Worm (Caenorhabditis elegans) whole organism, L4/young adult: ENCODE data around the gene emb-1.
A peak's percentile ranks its signal among the peaks of the same experiment; 100 is the strongest.

Source experiments
- W03F9.2 ChIP-seq: fragments of 150-350 bp; optimal IDR thresholded peaks from 2 replicates; lab custom pipeline; 2014; ENCODE audit warnings: missing biosample characterization, missing genetic modification characterization
- dao-5 ChIP-seq: sonication (generic microtip); optimal IDR thresholded peaks from 2 replicates; lab custom pipeline; 2016; ENCODE audit warnings: missing genotype, missing genetic modification characterization, moderate library complexity, missing compliant biosample characterization
- him-1 ChIP-seq: sonication (generic microtip); optimal IDR thresholded peaks from 2 replicates; lab custom pipeline; 2016; ENCODE audit warnings: missing genotype, missing genetic modification reagents, missing genetic modification characterization, missing compliant biosample characterization

Gene emb-1

DNA sequence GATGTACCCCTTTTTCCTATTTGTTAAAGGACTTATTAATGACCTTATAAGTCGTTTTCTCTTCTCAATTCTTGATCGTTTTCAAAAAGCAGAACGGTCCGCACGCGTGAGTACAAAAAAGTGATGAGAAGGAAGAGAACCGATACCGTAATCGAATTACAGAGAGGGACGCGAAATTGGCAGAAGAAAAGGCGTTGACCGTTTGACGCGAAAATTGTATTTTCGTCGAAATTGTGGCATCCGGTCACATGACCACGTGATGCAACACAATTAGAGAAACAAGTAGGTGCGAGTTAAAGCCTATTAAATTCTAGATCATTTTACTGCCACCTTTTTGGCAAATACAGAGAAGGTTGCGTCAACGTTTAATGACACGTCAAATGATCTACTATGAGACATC is 29.1 kb upstream of the emb-1 start:
- no peak for TF ChIP-seq him-1 (tag; lab: Kevin White, UChicago)

DNA sequence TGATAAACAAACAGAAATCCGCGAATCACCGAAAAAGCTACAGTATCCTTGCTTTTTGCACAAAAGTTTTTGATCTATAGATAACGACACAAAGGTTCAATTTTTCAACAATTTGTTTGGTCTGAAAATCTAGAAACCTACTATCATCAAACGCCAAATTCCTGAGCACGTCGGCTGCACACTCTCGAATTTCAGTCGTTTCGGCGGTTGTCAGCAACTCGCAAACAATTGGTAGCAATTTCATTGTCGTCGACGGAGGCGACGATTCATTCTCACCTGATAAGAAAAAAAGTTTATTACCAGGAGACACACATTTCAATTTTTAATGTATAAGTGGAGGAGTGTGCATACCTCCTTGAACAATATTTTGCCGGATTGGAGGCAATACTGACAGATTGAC is 27.4 kb upstream of the emb-1 start:
- TF ChIP-seq dao-5 (tag; lab: Kevin White, UChicago) = no peak
- no peak for TF ChIP-seq W03F9.2 (tag; lab: Kevin White, UChicago)
- TF ChIP-seq him-1 (tag; lab: Kevin White, UChicago) = no peak

DNA sequence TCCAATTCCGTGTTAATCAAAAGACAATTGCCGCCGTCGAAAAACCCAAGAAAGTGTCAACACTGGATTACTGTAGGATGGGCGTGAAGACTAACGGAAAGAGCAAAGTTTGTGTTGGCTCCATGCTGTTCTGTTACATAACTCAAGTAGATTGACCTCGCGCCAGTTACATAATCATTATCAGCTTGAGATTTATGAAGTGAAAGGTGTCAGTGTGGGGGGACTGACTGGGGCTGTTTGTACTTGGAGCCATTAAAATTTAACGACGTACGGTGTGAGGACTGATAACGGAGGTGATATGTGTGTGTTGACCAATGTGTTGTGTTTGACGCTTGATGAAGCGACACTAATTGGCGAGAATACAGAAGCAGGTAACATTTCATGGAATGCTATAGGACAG is 26.5 kb upstream of the emb-1 start:
- TF ChIP-seq him-1 (tag; lab: Kevin White, UChicago) = no peak
- no peak for TF ChIP-seq W03F9.2 (tag; lab: Kevin White, UChicago)
- TF ChIP-seq dao-5 (tag; lab: Kevin White, UChicago) = no peak

DNA sequence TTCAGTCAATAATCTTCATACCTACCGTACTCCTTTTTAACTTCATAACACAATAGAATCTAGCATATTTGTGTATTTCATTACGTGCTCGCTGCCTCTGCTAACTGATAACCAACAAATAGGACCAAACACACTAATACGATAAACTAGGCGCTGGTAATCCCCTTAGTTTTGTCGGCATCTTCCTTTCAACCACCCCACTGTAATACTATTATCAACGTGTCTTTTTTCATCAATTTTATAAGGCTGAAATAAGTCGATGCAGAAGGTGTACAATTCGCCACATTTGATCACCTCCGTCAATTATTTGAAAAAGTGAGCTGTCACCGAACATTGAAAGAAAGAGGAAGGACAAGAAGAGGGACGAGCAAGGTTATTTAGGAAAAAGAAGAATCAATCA is 25.8 kb upstream of the emb-1 start:
- TF ChIP-seq W03F9.2 (tag; lab: Kevin White, UChicago) = no peak
- no peak for TF ChIP-seq dao-5 (tag; lab: Kevin White, UChicago)
- no peak for TF ChIP-seq him-1 (tag; lab: Kevin White, UChicago)

DNA sequence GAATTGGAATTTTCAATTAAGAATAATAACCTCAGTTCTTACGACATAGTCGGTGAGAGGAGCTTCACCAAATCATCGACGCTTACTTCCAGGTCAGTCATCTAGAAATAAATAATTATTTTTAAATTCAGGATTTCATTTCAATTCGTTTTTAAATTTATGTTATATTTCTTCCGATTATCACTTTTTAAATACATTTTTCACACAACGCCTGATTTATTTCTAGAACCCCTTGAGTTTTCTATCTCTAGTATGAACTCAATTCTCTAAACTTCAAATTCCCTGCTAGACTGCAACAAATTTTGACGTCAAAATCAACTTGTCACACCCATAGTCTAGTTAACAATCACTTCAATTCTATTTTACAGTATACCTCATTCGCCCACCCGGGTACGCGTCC is 23.8 kb upstream of the emb-1 start, which contains the start of gene Y54H5A.2:
TSS of gene Y54H5A.2 (minus strand) at position 101 of the 400 bp plus-strand sequence.
- TF ChIP-seq dao-5 (tag; lab: Kevin White, UChicago) = no peak

DNA sequence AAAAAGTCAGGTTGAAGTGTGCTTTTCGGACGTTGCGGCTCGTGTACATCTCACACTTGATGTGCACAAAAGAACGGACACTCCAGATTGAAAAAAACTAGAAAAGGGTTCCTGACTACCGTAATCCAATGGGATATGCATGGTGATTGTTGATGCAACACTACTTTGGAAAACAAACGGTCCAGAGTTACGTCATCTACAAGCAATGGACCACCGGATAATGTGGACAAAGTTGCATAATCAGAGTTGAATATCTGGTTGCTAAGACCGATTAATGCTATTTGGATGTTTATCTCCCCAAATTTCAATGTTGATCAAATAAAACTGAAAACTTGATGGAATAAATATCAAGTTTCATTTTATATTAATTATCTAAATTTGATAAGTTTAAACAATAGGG is 23.2 kb upstream of the emb-1 start:
- TF ChIP-seq him-1 (tag; lab: Kevin White, UChicago) (no peak), dao-5 (tag; lab: Kevin White, UChicago) (no peak), W03F9.2 (tag; lab: Kevin White, UChicago) (no peak)

DNA sequence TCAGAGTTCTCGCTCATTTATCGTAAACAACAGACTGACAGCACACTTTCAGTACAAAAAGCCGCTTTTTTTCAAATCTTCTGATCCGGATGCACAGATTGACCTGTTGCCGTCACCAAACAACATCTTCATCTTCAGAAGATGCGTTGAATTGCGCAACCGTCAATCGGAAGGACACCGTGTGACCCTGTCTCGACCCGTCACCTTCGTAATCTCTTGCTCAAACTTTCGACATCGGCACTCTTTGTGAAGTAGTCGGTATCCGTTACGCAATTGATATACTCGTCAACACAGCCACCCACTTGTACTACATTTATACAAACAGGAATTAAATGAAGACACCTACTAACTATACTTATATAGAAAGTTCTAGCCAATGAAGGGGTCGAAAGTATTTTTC is 22.3 kb upstream of the emb-1 start:
- TF ChIP-seq dao-5 (tag; lab: Kevin White, UChicago) (no peak), him-1 (tag; lab: Kevin White, UChicago) (no peak), W03F9.2 (tag; lab: Kevin White, UChicago) (no peak)

DNA sequence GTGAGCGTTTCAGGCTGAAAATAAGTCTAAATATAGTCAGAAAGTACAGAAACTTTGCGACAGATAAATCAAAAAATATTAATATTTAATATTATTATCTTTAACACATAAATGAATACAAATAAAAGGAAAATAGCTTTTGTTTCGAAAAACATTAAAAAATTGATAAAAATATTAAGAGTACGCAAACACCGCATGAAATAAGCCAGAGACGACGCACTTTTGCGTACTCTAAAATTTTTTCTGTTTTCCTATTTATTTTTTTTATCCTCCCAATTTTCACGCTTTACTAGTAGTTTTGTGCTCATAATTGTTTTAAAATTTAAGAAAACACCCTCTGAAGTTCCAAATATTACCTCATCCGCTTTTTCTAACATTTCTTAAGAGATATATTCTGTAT is 20.1 kb upstream of the emb-1 start, which contains the start of the genes rbm-42 and grwd-1:
TSS of gene rbm-42 (minus strand) at position 93 of the 400 bp plus-strand sequence.
TSS of gene grwd-1 (plus strand) at position 328 of the 400 bp plus-strand sequence.
- TF ChIP-seq W03F9.2 (tag; lab: Kevin White, UChicago) (peak; percentile 77), dao-5 (tag; lab: Kevin White, UChicago) (no peak), him-1 (tag; lab: Kevin White, UChicago) (no peak)

DNA sequence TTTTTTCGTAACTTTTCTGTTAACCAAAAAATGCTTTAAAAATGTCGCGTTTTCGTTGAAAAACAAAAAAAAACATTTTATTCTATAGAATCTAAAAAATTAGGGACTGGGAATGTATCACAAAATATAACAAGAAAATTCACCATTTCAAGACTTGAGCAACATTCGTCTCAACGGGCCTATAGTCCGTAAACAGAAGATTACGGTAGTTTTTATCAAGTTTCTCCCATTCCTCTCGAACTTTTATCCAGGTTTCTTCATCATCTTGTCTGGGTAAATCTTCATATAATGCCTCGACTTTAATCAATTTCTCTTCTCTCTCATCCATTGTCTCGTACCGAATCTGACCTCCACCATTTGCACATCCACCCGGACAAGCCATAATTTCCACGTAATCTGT is 17.8 kb upstream of the emb-1 start:
- TF ChIP-seq him-1 (tag; lab: Kevin White, UChicago) (no peak), W03F9.2 (tag; lab: Kevin White, UChicago) (no peak), dao-5 (tag; lab: Kevin White, UChicago) (no peak)

DNA sequence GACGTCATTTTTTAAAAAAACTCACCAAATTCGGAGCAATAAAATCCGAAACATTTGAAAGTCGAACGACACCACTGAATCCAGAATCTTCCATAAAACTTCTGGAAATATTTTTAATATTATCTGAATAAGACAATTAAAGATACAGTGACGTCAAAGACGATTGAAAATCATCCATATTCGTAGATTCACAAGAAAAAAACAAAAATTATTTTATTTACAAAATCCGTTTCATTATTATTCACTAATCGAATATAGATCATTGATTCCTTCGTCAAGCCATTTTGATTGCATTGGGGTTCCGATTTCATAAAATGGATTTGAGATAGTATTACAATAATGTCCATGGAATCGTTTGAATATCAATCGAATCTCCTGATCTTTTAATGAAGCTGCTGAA is 14.6 kb upstream of the emb-1 start, which contains the start of gene oxy-4:
TSS of gene oxy-4 (minus strand) at position 101 of the 400 bp plus-strand sequence.
- no peak for TF ChIP-seq dao-5 (tag; lab: Kevin White, UChicago)
- TF ChIP-seq him-1 (tag; lab: Kevin White, UChicago) = no peak
- TF ChIP-seq W03F9.2 (tag; lab: Kevin White, UChicago) = no peak

DNA sequence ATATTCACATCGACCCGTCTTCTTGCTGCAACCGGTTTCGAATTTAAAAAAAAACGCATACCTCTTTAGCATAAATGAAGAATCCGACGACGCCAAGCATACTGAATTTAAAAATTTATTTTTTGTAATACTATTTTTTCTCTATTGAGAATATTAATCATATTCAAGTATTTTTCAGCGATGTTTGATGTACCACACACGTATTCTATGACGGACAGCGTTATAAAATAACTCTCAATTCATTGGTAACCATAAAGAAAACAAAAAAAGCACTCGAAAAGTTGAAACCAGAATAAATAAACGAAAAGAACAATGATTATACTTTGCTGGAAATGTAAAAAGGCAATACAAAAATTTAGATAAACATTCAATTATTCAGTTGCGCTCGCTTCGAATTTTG is 13.7 kb upstream of the emb-1 start, which contains the start of gene T10F2.5:
TSS of gene T10F2.5 (minus strand) at position 101 of the 400 bp plus-strand sequence.
- TF ChIP-seq W03F9.2 (tag; lab: Kevin White, UChicago) (no peak), him-1 (tag; lab: Kevin White, UChicago) (no peak), dao-5 (tag; lab: Kevin White, UChicago) (no peak)

DNA sequence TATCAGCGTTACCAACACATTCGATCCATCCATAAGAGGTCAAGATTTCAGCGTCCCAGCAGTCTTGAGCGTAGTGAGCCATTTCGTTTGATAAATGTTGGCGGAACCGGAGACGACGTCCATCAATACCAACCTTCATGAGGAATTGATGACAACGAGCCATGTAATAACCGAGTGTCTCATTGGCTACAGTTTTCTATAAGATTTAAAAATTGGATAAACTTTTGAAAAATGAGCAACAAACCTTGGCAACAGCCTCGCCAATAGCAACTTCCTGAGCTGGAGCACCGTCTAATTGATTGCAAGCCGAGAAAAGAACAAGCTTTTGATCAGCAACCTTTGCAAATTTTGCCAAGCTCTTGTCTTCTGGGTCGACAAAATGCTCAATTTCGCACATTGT is 12.4 kb upstream of the emb-1 start:
- no peak for TF ChIP-seq him-1 (tag; lab: Kevin White, UChicago)
- TF ChIP-seq W03F9.2 (tag; lab: Kevin White, UChicago) = no peak
- no peak for TF ChIP-seq dao-5 (tag; lab: Kevin White, UChicago)

DNA sequence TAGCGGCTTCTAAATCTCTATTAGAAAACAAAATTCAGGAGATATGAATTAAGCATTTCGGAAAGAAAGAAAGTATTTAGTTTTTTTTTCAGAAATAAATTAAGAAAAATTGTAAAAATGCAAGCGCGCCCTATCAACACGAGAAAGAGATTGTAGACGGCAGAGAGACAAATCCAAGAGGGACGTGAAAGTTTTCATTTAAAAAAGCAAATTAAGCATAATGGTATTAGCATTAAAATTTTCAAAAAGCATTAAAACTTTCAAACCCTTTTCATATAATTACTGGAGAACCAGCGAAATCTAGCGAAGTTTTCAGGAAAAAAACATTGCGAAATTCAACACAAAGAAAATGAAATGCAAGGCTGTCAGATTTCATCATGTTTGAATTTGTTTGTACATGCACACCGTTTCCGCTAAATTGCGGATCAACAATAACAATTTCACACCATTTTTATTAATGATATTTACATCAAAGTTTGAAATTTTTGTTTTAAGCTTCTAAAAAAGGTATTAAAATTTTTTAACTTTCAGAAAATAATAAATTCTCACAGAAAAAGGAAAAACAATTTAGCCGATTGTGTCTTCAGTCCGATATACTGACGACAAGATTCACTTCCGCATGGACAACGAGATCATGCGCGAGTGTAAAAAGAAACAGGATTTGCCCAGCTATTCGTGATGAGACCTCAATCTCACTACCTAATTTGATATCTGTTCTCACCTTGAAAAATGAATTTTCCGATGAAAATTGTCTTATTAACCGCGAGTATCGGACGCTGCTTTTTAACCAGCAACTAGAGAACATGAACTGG is 10.2 kb upstream of the emb-1 start, which contains the start of gene gars-1:
TSS of gene gars-1 (minus strand) at position 808 of the 812 bp plus-strand sequence.
- TF ChIP-seq W03F9.2 (tag; lab: Kevin White, UChicago) = peak; percentile 15
- TF ChIP-seq dao-5 (tag; lab: Kevin White, UChicago) = no peak
- TF ChIP-seq him-1 (tag; lab: Kevin White, UChicago) = no peak

DNA sequence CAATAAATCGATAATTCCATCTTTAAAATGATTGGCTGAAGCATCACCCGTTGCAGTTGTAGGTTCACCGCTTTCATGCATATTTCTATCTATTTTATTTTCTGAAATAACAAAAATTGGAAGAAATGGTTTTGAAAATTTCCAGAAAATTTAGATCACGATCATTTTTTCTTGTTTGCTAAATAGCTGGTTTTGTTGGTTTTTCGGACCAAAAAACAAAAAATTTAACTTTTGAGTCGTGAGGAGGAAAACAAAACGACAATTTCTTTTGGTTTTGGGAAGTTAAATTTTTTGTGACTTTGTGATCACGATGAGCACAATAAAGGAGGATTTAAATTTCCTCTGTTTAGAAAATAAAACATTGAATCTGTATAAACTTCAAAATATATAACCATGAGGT is 8.0 kb upstream of the emb-1 start, which contains the start of gene T10F2.2:
TSS of gene T10F2.2 (minus strand) at position 101 of the 400 bp plus-strand sequence.
- TF ChIP-seq him-1 (tag; lab: Kevin White, UChicago) = no peak
- TF ChIP-seq W03F9.2 (tag; lab: Kevin White, UChicago) = no peak
- TF ChIP-seq dao-5 (tag; lab: Kevin White, UChicago) = no peak
